Worm (Caenorhabditis elegans) whole organism, L1 larva: ENCODE measurements around the gene F36D3.8.

Experiments
- C16A3.4 ChIP-seq: fragments of 150-350 bp; optimal IDR thresholded peaks from 2 replicates; lab custom pipeline; 2014; ENCODE audit warnings: missing biosample characterization, missing genetic modification characterization
- C34B4.2 ChIP-seq: sonication (generic microtip); optimal IDR thresholded peaks from 2 replicates; lab custom pipeline; 2017; ENCODE audit warnings: mild to moderate bottlenecking, missing genetic modification characterization, missing compliant biosample characterization
- Y116A8C.19 ChIP-seq: sonication (generic microtip); optimal IDR thresholded peaks from 2 replicates; lab custom pipeline; 2016; ENCODE audit warnings: missing compliant biosample characterization, missing genetic modification characterization, borderline replicate concordance
- aha-1 ChIP-seq: fragments of 150-350 bp; optimal IDR thresholded peaks from 2 replicates; lab custom pipeline; 2014; ENCODE audit warnings: missing biosample characterization, missing genetic modification characterization
- alr-1 ChIP-seq: fragments of 200-800 bp; sonication (Bioruptor generic); optimal IDR thresholded peaks from 2 replicates; lab custom pipeline; 2018; ENCODE audit warnings: borderline replicate concordance, mild to moderate bottlenecking, missing genetic modification characterization, missing compliant biosample characterization
- aly-2 ChIP-seq: fragments of 150-350 bp; optimal IDR thresholded peaks from 2 replicates; lab custom pipeline; 2014; ENCODE audit warnings: missing biosample characterization, missing genetic modification characterization
- blmp-1 ChIP-seq: fragments of 150-350 bp; optimal IDR thresholded peaks from 2 replicates; lab custom pipeline; 2014; ENCODE audit warnings: missing biosample characterization, missing genetic modification characterization
- ceh-63 ChIP-seq: fragments of 200-800 bp; sonication (Bioruptor generic); optimal IDR thresholded peaks from 2 replicates; lab custom pipeline; 2018; ENCODE audit warnings: mild to moderate bottlenecking, missing genetic modification characterization, missing compliant biosample characterization
- ceh-82 ChIP-seq, 3 experiments: fragments of 150-350 bp in 1 of 3; sonication (generic microtip) in 2 of 3; optimal IDR thresholded peaks; 2 replicates each; lab custom pipeline; 2014 to 2017; ENCODE audit warnings: missing biosample characterization in 3 of 3, missing genetic modification characterization in 3 of 3
- dpl-1 ChIP-seq, 3 experiments: fragments of 150-350 bp in 2 of 3; sonication (generic microtip) in 1 of 3; optimal IDR thresholded peaks; 2 replicates each; lab custom pipeline; 2014 to 2017; ENCODE audit warnings: missing biosample characterization in 3 of 3, missing genetic modification characterization in 3 of 3, missing genetic modification reagents in 3 of 3
- dsc-1 ChIP-seq: sonication (generic microtip); optimal IDR thresholded peaks from 2 replicates; lab custom pipeline; 2016; ENCODE audit warnings: mild to moderate bottlenecking, missing genetic modification characterization, missing compliant biosample characterization
- efl-1 ChIP-seq, 4 experiments: fragments of 150-350 bp; optimal IDR thresholded peaks in 3 of 4; peaks in 1 of 4; 1 replicate in 1 of 4; 2 replicates in 3 of 4; lab custom pipeline; 2014; ENCODE audit warnings: missing biosample characterization in 2 of 4, missing genetic modification characterization in 2 of 4, missing genetic modification reagents in 2 of 4
- egl-13 ChIP-seq: sonication (generic microtip); optimal IDR thresholded peaks from 2 replicates; lab custom pipeline; 2016; ENCODE audit warnings: missing genotype, missing genetic modification reagents, missing genetic modification characterization, missing compliant biosample characterization
- elt-2 ChIP-seq: sonication (generic microtip); optimal IDR thresholded peaks from 2 replicates; lab custom pipeline; 2016; ENCODE audit warnings: missing genetic modification characterization, mild to moderate bottlenecking, inconsistent platforms, missing compliant biosample characterization, missing genetic modification reagents
- elt-3 ChIP-seq, 6 experiments: fragments of 150-350 bp in 1 of 6; sonication (generic microtip); optimal IDR thresholded peaks; 2 replicates each; lab custom pipeline; 2017 to 2018; ENCODE audit warnings: missing biosample characterization in 6 of 6, missing genetic modification characterization in 6 of 6, inconsistent platforms in 1 of 6
- fkh-4 ChIP-seq: sonication (generic microtip); optimal IDR thresholded peaks from 2 replicates; lab custom pipeline; 2016; ENCODE audit warnings: missing compliant biosample characterization, missing genetic modification characterization, borderline replicate concordance
- fkh-8 ChIP-seq: sonication (generic microtip); optimal IDR thresholded peaks from 2 replicates; lab custom pipeline; 2016; ENCODE audit warnings: mild to moderate bottlenecking, missing genetic modification characterization, missing compliant biosample characterization
- fos-1 ChIP-seq: fragments of 150-350 bp; optimal IDR thresholded peaks from 2 replicates; lab custom pipeline; 2014; ENCODE audit warnings: missing biosample characterization, missing genetic modification characterization
- hlh-17 ChIP-seq: fragments of 200-800 bp; sonication (Bioruptor generic); optimal IDR thresholded peaks from 2 replicates; lab custom pipeline; 2018; ENCODE audit warnings: missing genetic modification characterization, mild to moderate bottlenecking, missing compliant biosample characterization, moderate library complexity, borderline replicate concordance
- hlh-4 ChIP-seq: sonication (generic microtip); optimal IDR thresholded peaks from 2 replicates; lab custom pipeline; 2016; ENCODE audit warnings: mild to moderate bottlenecking, missing genetic modification characterization, missing compliant biosample characterization
- isw-1 ChIP-seq: fragments of 200-800 bp; sonication (Bioruptor generic); IDR thresholded peaks from 2 replicates; pipeline ENCODE4 v1.3.6; 2022; ENCODE audit warnings: missing genetic modification characterization, missing compliant biosample characterization
- lin-15B ChIP-seq: fragments of 150-350 bp; sonication (generic microtip); optimal IDR thresholded peaks from 3 replicates; lab custom pipeline; 2014; ENCODE audit warnings: missing biosample characterization, missing genetic modification characterization
- lin-35 ChIP-seq, 2 experiments: fragments of 150-350 bp; optimal IDR thresholded peaks; 2 replicates each; lab custom pipeline; 2014; ENCODE audit warnings: missing biosample characterization in 2 of 2, missing genetic modification characterization in 2 of 2, missing genetic modification reagents in 2 of 2
- lsy-2 ChIP-seq, 2 experiments: fragments of 150-350 bp; optimal IDR thresholded peaks; 2 replicates each; lab custom pipeline; 2014; ENCODE audit warnings: missing biosample characterization in 2 of 2, missing genetic modification characterization in 2 of 2
- mep-1 ChIP-seq: fragments of 150-350 bp; optimal IDR thresholded peaks from 2 replicates; lab custom pipeline; 2014; ENCODE audit warnings: missing biosample characterization, missing genetic modification characterization
- nhr-11 ChIP-seq: fragments of 150-350 bp; optimal IDR thresholded peaks from 2 replicates; lab custom pipeline; 2014; ENCODE audit warnings: missing biosample characterization, missing genetic modification characterization
- nhr-19 ChIP-seq: fragments of 200-800 bp; sonication (Bioruptor generic); conservative IDR thresholded peaks from 2 replicates; pipeline ENCODE4 v1.3.6; 2022; ENCODE audit warnings: missing genetic modification characterization, missing compliant biosample characterization
- nhr-20 ChIP-seq: sonication (generic microtip); optimal IDR thresholded peaks from 2 replicates; lab custom pipeline; 2016; ENCODE audit warnings: mild to moderate bottlenecking, missing genetic modification characterization, missing compliant biosample characterization
- nhr-237 ChIP-seq: fragments of 150-350 bp; optimal IDR thresholded peaks from 2 replicates; lab custom pipeline; 2014; ENCODE audit warnings: missing biosample characterization, missing genetic modification characterization
- nhr-28 ChIP-seq: fragments of 150-350 bp; optimal IDR thresholded peaks from 2 replicates; lab custom pipeline; 2014; ENCODE audit warnings: missing biosample characterization, missing genetic modification characterization
- nhr-76 ChIP-seq: sonication (generic microtip); optimal IDR thresholded peaks from 2 replicates; lab custom pipeline; 2017; ENCODE audit warnings: missing biosample characterization, missing genetic modification characterization
- nhr-85 ChIP-seq: sonication (generic microtip); peaks from one replicate; lab custom pipeline; 2016; ENCODE audit warnings: missing genetic modification characterization, inconsistent platforms, missing compliant biosample characterization
- pqm-1 ChIP-seq: sonication (generic microtip); optimal IDR thresholded peaks from 3 replicates; lab custom pipeline; 2017; ENCODE audit warnings: missing biosample characterization, missing genetic modification characterization
- rnt-1 ChIP-seq: sonication (generic microtip); optimal IDR thresholded peaks from 2 replicates; lab custom pipeline; 2016; ENCODE audit warnings: mild to moderate bottlenecking, missing genetic modification characterization, moderate library complexity, missing compliant biosample characterization
- skn-1 ChIP-seq: fragments of 150-350 bp; optimal IDR thresholded peaks from 2 replicates; lab custom pipeline; 2014; ENCODE audit warnings: missing biosample characterization, missing genetic modification characterization
- snpc-4 ChIP-seq: fragments of 150-350 bp; optimal IDR thresholded peaks from 2 replicates; lab custom pipeline; 2014; ENCODE audit warnings: missing biosample characterization, missing genetic modification characterization
- snu-23 ChIP-seq: sonication (generic microtip); optimal IDR thresholded peaks from 2 replicates; lab custom pipeline; 2016; ENCODE audit warnings: missing genetic modification characterization, missing compliant biosample characterization
- sox-4 ChIP-seq: sonication (generic microtip); optimal IDR thresholded peaks from 2 replicates; lab custom pipeline; 2016; ENCODE audit warnings: missing genetic modification characterization, missing compliant biosample characterization
- sup-37 ChIP-seq: fragments of 200-800 bp; sonication (Bioruptor generic); optimal IDR thresholded peaks from 2 replicates; lab custom pipeline; 2018; ENCODE audit warnings: mild to moderate bottlenecking, missing genetic modification characterization, missing compliant biosample characterization
- swsn-7 ChIP-seq: sonication (generic microtip); optimal IDR thresholded peaks from 2 replicates; lab custom pipeline; 2016; ENCODE audit warnings: missing genetic modification characterization, missing compliant biosample characterization
- unc-130 ChIP-seq: fragments of 150-350 bp; optimal IDR thresholded peaks from 2 replicates; lab custom pipeline; 2017; ENCODE audit warnings: missing biosample characterization, missing genetic modification characterization, inconsistent platforms
- unc-62 ChIP-seq: fragments of 150-350 bp; optimal IDR thresholded peaks from 2 replicates; lab custom pipeline; 2014; ENCODE audit warnings: missing biosample characterization, missing genetic modification reagents, missing genetic modification characterization
- unc-86 ChIP-seq: sonication (generic microtip); optimal IDR thresholded peaks from 2 replicates; lab custom pipeline; 2016; ENCODE audit warnings: missing genetic modification characterization, missing compliant biosample characterization
- ztf-4 ChIP-seq: fragments of 150-350 bp; optimal IDR thresholded peaks from 2 replicates; lab custom pipeline; 2014; ENCODE audit warnings: missing biosample characterization, missing genetic modification characterization

F36D3.8 gene

DNA sequence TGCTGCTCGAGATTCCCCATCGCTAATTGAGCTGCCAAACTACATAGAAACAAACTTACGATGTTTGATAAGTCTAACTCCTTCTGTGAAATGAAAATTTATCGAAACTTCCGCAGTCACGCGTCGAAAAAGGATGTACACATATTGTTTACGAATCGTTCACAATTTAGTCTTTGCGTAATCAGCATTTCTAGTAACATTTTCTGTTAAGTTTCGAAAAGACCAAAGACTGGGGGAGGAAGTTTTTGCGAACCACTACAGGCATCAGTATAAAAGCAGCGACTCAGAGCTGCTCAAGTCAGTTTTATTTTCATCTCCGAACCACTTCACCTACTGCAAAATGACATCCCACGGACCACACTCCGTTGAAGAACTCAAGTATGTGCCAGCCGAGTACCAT, 38.8 kb upstream of the F36D3.8 start, which contains the start of gene sqst-4:
Gene sqst-4 (plus strand): TSS at position 301 of the 400 bp plus-strand sequence.
- TF ChIP-seq rnt-1 (tag; lab: Kevin White, UChicago) (no peak), unc-62 (GFP tag; lab: Kevin White, UChicago) (no peak), nhr-28 (tag; lab: Kevin White, UChicago) (no peak), fos-1 (tag; lab: Kevin White, UChicago) (no peak), nhr-20 (tag; lab: Kevin White, UChicago) (no peak), nhr-19 (no peak), nhr-76 (tag; lab: Kevin White, UChicago) (no peak), ceh-63 (GFP tag; lab: Kevin White, UChicago) (no peak), nhr-11 (no peak), lin-35 (GFP tag; optimal IDR thresholded peaks at IDR 0.05; lab: Kevin White, UChicago) (no peak), sup-37 (no peak)

DNA sequence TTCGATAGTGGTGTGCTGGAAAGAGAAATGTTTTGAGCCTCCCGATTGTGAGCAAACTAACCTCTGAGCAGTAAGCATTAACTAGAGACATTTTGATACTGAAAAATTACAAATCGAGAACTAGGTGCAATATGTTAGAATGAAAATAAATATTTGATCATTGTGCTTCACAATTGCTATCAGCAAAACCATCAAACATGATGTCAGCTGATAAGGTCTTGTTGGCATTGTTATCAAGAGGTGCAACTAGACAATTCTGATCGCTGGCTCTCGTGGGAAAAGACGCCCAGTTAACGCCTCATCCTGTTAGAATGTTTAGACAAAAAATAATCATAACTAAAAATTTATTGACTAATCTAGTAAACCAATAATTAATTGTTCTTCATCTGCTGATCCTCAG, 32.6 kb upstream of the F36D3.8 start, which contains the start of gene comt-2:
Gene comt-2 (minus strand): TSS at position 131 of the 400 bp plus-strand sequence.
- no peak for TF ChIP-seq nhr-85
- TF ChIP-seq elt-2 (tag; lab: Kevin White, UChicago): peak; percentile 80
- TF ChIP-seq nhr-20 (tag; lab: Kevin White, UChicago): peak; percentile 25
- TF ChIP-seq lin-35 (GFP tag; optimal IDR thresholded peaks at IDR 0.05; lab: Kevin White, UChicago): peak in 1 of 2 experiments; percentile 26
- TF ChIP-seq nhr-237 (tag; lab: Kevin White, UChicago): no peak
- no peak for TF ChIP-seq rnt-1 (tag; lab: Kevin White, UChicago)
- TF ChIP-seq, all 84 proteins: peak for 3

DNA sequence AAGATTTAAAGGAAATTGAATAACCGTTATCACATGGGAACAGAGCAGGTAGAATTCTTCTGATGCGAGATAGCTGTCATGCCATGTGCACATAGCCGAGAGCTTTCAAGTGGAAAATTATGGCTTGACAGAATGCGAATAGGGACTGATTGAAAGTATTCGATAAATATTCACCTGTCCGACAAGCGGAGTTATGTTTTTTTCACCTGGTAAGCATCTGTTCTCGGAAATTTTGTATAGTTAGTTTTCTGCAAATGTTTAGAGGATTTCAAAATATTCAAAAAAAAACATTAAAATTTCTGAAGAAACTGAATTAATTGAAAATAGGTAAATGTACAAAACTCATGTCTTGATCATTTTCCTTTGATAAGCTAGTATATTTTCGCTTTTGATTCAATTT, 29.5 kb upstream of the F36D3.8 start, which contains the start of gene srh-136:
Gene srh-136 (minus strand): TSS at position 93 of the 400 bp plus-strand sequence.
- TF ChIP-seq alr-1 (tag; lab: Kevin White, UChicago) (no peak), fkh-8 (tag; lab: Kevin White, UChicago) (peak; percentile 4), unc-130 (no peak), aly-2 (tag; lab: Kevin White, UChicago) (no peak), rnt-1 (tag; lab: Kevin White, UChicago) (no peak), hlh-4 (peak; percentile 93)

DNA sequence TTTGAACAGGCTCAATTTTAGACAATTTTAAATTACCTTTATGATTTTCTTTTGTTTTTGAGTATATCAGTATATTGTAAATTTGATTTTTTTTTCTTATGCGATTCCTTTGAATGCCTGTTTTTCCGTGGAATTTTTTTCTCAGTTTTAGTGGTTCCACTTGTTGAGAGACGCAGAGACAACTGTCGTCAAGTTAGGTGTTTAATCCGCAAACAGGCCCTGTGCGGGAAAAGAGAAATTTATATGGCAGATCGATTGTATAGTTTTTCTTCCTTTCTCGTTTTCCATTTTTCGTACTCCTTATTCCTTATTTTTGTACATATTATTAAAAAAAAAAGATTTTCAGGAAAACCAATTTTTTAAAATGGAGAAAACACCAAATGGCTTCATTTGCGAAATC, 28.0 kb upstream of the F36D3.8 start, which contains the start of gene F36D3.1:
Gene F36D3.1 (plus strand): TSS at position 347 of the 400 bp plus-strand sequence.
- TF ChIP-seq mep-1 (tag; lab: Kevin White, UChicago) (peak; percentile 68), ceh-82 (tag; optimal IDR thresholded peaks at IDR 0.05; lab: Kevin White, UChicago) (peak; percentile 17 to 49 (median 28)), ztf-4 (no peak), sox-4 (no peak), pqm-1 (tag; lab: Kevin White, UChicago) (no peak), blmp-1 (tag; lab: Kevin White, UChicago) (peak; percentile 71), dsc-1 (peak; percentile 15), lsy-2 (tag; optimal IDR thresholded peaks at IDR 0.05; lab: Kevin White, UChicago) (peak; percentile 57 to 83), unc-86 (tag; lab: Kevin White, UChicago) (peak; percentile 7), nhr-20 (tag; lab: Kevin White, UChicago) (peak; percentile 22), lin-15B (peak; percentile 26), snu-23 (peak; percentile 64), unc-130 (peak; percentile 59), Y116A8C.19 (tag; lab: Kevin White, UChicago) (no peak), fkh-8 (tag; lab: Kevin White, UChicago) (no peak), sup-37 (no peak), fkh-4 (tag; lab: Kevin White, UChicago) (no peak), hlh-17 (GFP tag; lab: Kevin White, UChicago) (no peak), efl-1 (optimal IDR thresholded peaks at IDR 0.05; lab: Kevin White, UChicago) (peak; percentile 91 to 92), efl-1 (GFP tag; optimal IDR thresholded peaks at IDR 0.05 in 1 of 2; lab: Kevin White, UChicago) (peak; percentile 88 to 99), C34B4.2 (tag; lab: Kevin White, UChicago) (no peak), hlh-4 (no peak), swsn-7 (tag; lab: Kevin White, UChicago) (peak; percentile 54), isw-1 (GFP tag; lab: Robert Waterston, UW) (no peak), aha-1 (tag; lab: Kevin White, UChicago) (no peak), fos-1 (tag; lab: Kevin White, UChicago) (no peak), skn-1 (peak; percentile 40), lin-35 (GFP tag; optimal IDR thresholded peaks at IDR 0.05; lab: Kevin White, UChicago) (peak; percentile 78 to 92), C16A3.4 (tag; lab: Kevin White, UChicago) (peak; percentile 43), egl-13 (tag; lab: Kevin White, UChicago) (no peak), snpc-4 (peak; percentile 38), elt-3 (tag; optimal IDR thresholded peaks at IDR 0.05; lab: Kevin White, UChicago) (no peak), unc-62 (GFP tag; lab: Kevin White, UChicago) (no peak), dpl-1 (GFP tag; optimal IDR thresholded peaks at IDR 0.05; lab: Kevin White, UChicago) (peak; percentile 83 to 90 (median 85))
